Fruit fly (Drosophila melanogaster): ENCODE results near the gene CG12502.

CG12502 gene

DNA sequence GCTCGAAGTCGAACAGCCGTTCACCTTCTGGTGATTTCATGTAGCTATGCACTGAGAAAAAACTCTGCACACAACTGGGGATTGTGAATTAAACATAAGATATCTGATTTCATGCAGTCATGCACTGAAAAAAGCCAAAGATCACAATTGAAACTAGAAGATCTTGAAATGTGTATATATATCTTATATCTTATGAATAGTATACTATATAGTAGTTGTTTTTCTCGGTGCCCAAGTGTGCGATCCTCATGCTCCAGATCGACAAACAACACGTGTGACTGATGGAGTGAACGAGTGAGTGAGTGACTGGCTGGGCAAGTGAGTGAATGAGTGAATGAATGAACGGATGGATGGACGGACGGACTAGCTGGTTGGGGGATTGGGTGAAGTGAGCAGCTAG lies 43.2 kb upstream of the CG12502 start (continued):
- no peak for TF ChIP-seq dati (GFP tag; IDR thresholded peaks at IDR 0.05)
- TF ChIP-seq Camta (GFP tag; optimal IDR thresholded peaks at IDR 0.05), result peak; percentile 47
- peak; percentile 51 for TF ChIP-seq CG2202 (tag; optimal IDR thresholded peaks at IDR 0.05)
- TF ChIP-seq CG3163 (GFP tag; optimal IDR thresholded peaks at IDR 0.05), result no peak
- peak; percentile 73 for TF ChIP-seq Xbp1 (GFP tag; optimal IDR thresholded peaks at IDR 0.05)
- no peak for TF ChIP-seq her (GFP tag; optimal IDR thresholded peaks at IDR 0.05)
- TF ChIP-seq CG34422 (GFP tag; IDR thresholded peaks at IDR 0.05), result peak; percentile 60; the same call in 1 of the 3 replicates
- TF ChIP-seq prd (optimal IDR thresholded peaks at IDR 0.05), result no peak
- peak; percentile 86 for TF ChIP-seq prd (GFP tag; IDR thresholded peaks at IDR 0.05)
- TF ChIP-seq Hr78 (GFP tag; optimal IDR thresholded peaks at IDR 0.05), result peak in 1 of 2 experiments; percentile 60
- TF ChIP-seq Dek (tag; optimal IDR thresholded peaks at IDR 0.05), result peak; percentile 48
- TF ChIP-seq CG11456 (GFP tag; IDR thresholded peaks at IDR 0.05), result peak; percentile 60; the same call in 1 of the 3 replicates
- peak; percentile 66; the same call in 2 of the 3 replicates for TF ChIP-seq CG11695 (GFP tag; IDR thresholded peaks at IDR 0.05)
- TF ChIP-seq sim (GFP tag; IDR thresholded peaks at IDR 0.05), result peak; percentile 67
- no peak for TF ChIP-seq CG7928 (GFP tag; optimal IDR thresholded peaks at IDR 0.05)
- no peak for TF ChIP-seq Mes4 (GFP tag; optimal IDR thresholded peaks at IDR 0.05)
- no peak for TF ChIP-seq shn (GFP tag; optimal IDR thresholded peaks at IDR 0.05)
- TF ChIP-seq Doc3 (GFP tag; IDR thresholded peaks at IDR 0.05; ENCODE audit: partially characterized antibody), result no peak
- TF ChIP-seq Dref (GFP tag; IDR thresholded peaks at IDR 0.05), result no peak
- no peak for TF ChIP-seq CG13894 (tag; optimal IDR thresholded peaks at IDR 0.05)
- TF ChIP-seq gsb-n (tag; optimal IDR thresholded peaks at IDR 0.05), result peak; percentile 71
- no peak for TF ChIP-seq Stat92E (GFP tag; optimal IDR thresholded peaks at IDR 0.05)
- TF ChIP-seq CG34376 (GFP tag; optimal IDR thresholded peaks at IDR 0.05), result no peak
- TF ChIP-seq CG43689 (GFP tag; IDR thresholded peaks at IDR 0.05), result no peak
- TF ChIP-seq Trl (optimal IDR thresholded peaks at IDR 0.05), result no peak
- TF ChIP-seq Trl (GFP tag; optimal IDR thresholded peaks at IDR 0.05), result no peak
- TF ChIP-seq lmd (GFP tag; IDR thresholded peaks at IDR 0.05), result peak; percentile 79
- no peak for TF ChIP-seq ftz-f1 (GFP tag; optimal IDR thresholded peaks at IDR 0.05)
- TF ChIP-seq ato (GFP tag; IDR thresholded peaks at IDR 0.05; ENCODE audit: partially characterized antibody), result no peak
- no peak for TF ChIP-seq CG12236 (GFP tag; optimal IDR thresholded peaks at IDR 0.05)
- TF ChIP-seq kah (GFP tag; optimal IDR thresholded peaks at IDR 0.05), result peak; percentile 76
- TF ChIP-seq dysf (GFP tag; IDR thresholded peaks at IDR 0.05), result peak; percentile 84
- peak; percentile 8 to 42 for TF ChIP-seq chif (GFP tag; optimal IDR thresholded peaks at IDR 0.05)
- TF ChIP-seq CG17829 (tag; optimal IDR thresholded peaks at IDR 0.05), result peak; percentile 88
- peak; percentile 48; the same call in 1 of the 2 replicates for TF ChIP-seq wor (GFP tag; IDR thresholded peaks at IDR 0.05)
- no peak for TF ChIP-seq bigmax (GFP tag; optimal IDR thresholded peaks at IDR 0.05)
- TF ChIP-seq hbn (GFP tag; IDR thresholded peaks at IDR 0.05; ENCODE audit: partially characterized antibody), result no peak
- TF ChIP-seq Bteb2 (GFP tag; optimal IDR thresholded peaks at IDR 0.05), result peak; percentile 16
- TF ChIP-seq wek (GFP tag; optimal IDR thresholded peaks at IDR 0.05), result peak; percentile 17
- TF ChIP-seq CG3281 (GFP tag; optimal IDR thresholded peaks at IDR 0.05), result peak; percentile 68
- peak; percentile 68 for TF ChIP-seq CG32767 (GFP tag; IDR thresholded peaks at IDR 0.05)
- no peak for TF ChIP-seq MESR4 (GFP tag; optimal IDR thresholded peaks at IDR 0.05)
- TF ChIP-seq gsb (GFP tag; IDR thresholded peaks at IDR 0.05), result peak; percentile 41; the same call in 1 of the 2 replicates
- peak; percentile 69 for TF ChIP-seq nerfin-1 (tag; optimal IDR thresholded peaks at IDR 0.05)
- peak; percentile 77 for TF ChIP-seq CG17361 (GFP tag; IDR thresholded peaks at IDR 0.05)
